Fruit fly (Drosophila melanogaster): ENCODE results near the gene CG4998.

The CG4998 gene

dm6 chr3L:16380770-16381169 lies 42.0 kb downstream of the CG4998 start (continued):
- TF ChIP-seq NFAT (GFP tag; IDR thresholded peaks at IDR 0.05), result peak; percentile 38; the same call in 1 of the 2 replicates
- TF ChIP-seq ems (GFP tag; optimal IDR thresholded peaks at IDR 0.05), result peak; percentile 60
- no peak for TF ChIP-seq GATAe (GFP tag; conservative IDR thresholded peaks at IDR 0.05)
- no peak for TF ChIP-seq TFAM (GFP tag; optimal IDR thresholded peaks at IDR 0.05)
- TF ChIP-seq seq (GFP tag; IDR thresholded peaks at IDR 0.05), result peak; percentile 57
- peak; percentile 16 for TF ChIP-seq kah (GFP tag; optimal IDR thresholded peaks at IDR 0.05)
- TF ChIP-seq CG13624 (GFP tag; optimal IDR thresholded peaks at IDR 0.05), result peak; percentile 71
- TF ChIP-seq Sry-β (GFP tag; optimal IDR thresholded peaks at IDR 0.05), result no peak
- peak; percentile 53 for TF ChIP-seq Taf1 (GFP tag; IDR thresholded peaks at IDR 0.05)
- TF ChIP-seq NfI (GFP tag; optimal IDR thresholded peaks at IDR 0.05), result peak; percentile 69
- TF ChIP-seq CG8765 (GFP tag; IDR thresholded peaks at IDR 0.05), result no peak
- no peak for TF ChIP-seq CG10321 (GFP tag; IDR thresholded peaks at IDR 0.05)
- peak; percentile 44 for TF ChIP-seq CrebB (tag; optimal IDR thresholded peaks at IDR 0.05)
- TF ChIP-seq Gug (GFP tag; IDR thresholded peaks at IDR 0.05), result peak; percentile 44; the same call in 2 of the 4 replicates
- peak; percentile 40 for TF ChIP-seq Hand (GFP tag; optimal IDR thresholded peaks at IDR 0.05)
- no peak for TF ChIP-seq ash1 (GFP tag; optimal IDR thresholded peaks at IDR 0.05)
- TF ChIP-seq CG3163 (GFP tag; optimal IDR thresholded peaks at IDR 0.05), result no peak
- TF ChIP-seq yki (optimal IDR thresholded peaks at IDR 0.05), result no peak
- peak; percentile 4 for TF ChIP-seq NC2α (GFP tag; optimal IDR thresholded peaks at IDR 0.05)
- TF ChIP-seq sens-2 (GFP tag; IDR thresholded peaks at IDR 0.05), result no peak
- TF ChIP-seq corto (GFP tag; optimal IDR thresholded peaks at IDR 0.05), result no peak
- no peak for TF ChIP-seq gce (GFP tag; IDR thresholded peaks at IDR 0.05)
- no peak for TF ChIP-seq hkb (optimal IDR thresholded peaks at IDR 0.05)
- peak; percentile 41; the same call in 1 of the 2 replicates for TF ChIP-seq hkb (GFP tag; IDR thresholded peaks at IDR 0.05)
- no peak for TF ChIP-seq dati (GFP tag; IDR thresholded peaks at IDR 0.05)
- TF ChIP-seq crol (GFP tag; IDR thresholded peaks at IDR 0.05), result no peak
- TF ChIP-seq CG30403 (GFP tag; optimal IDR thresholded peaks at IDR 0.05), result peak; percentile 71
- TF ChIP-seq lov (optimal IDR thresholded peaks at IDR 0.05), result no peak
- TF ChIP-seq lov (GFP tag; IDR thresholded peaks at IDR 0.05), result no peak
- peak; percentile 80 for TF ChIP-seq dmrt99B (tag; optimal IDR thresholded peaks at IDR 0.05)
- no peak for TF ChIP-seq Opbp (GFP tag; IDR thresholded peaks at IDR 0.05; ENCODE audit: partially characterized antibody)
- TF ChIP-seq CG7786 (GFP tag; optimal IDR thresholded peaks at IDR 0.05), result peak; percentile 75
- peak; percentile 76 for TF ChIP-seq ind (GFP tag; optimal IDR thresholded peaks at IDR 0.05)
- TF ChIP-seq Atf6 (GFP tag; IDR thresholded peaks at IDR 0.05), result peak; percentile 65; the same call in 1 of the 2 replicates
- TF ChIP-seq CG17568 (GFP tag; optimal IDR thresholded peaks at IDR 0.05), result peak; percentile 29
- peak; percentile 21 for TF ChIP-seq en (GFP tag; optimal IDR thresholded peaks at IDR 0.05)
- no peak for TF ChIP-seq fru (optimal IDR thresholded peaks at IDR 0.05)
- TF ChIP-seq CG6813 (GFP tag; optimal IDR thresholded peaks at IDR 0.05), result peak; percentile 31
- peak; percentile 86 for TF ChIP-seq CG12769 (tag; optimal IDR thresholded peaks at IDR 0.05)
- peak; percentile 61 for TF ChIP-seq bab2 (GFP tag; optimal IDR thresholded peaks at IDR 0.05)
- TF ChIP-seq inv (GFP tag; IDR thresholded peaks at IDR 0.05; ENCODE audit: partially characterized antibody), result no peak
- peak in 1 of 2 experiments; percentile 41 for TF ChIP-seq Hr78 (GFP tag; optimal IDR thresholded peaks at IDR 0.05)
- TF ChIP-seq wor (GFP tag; IDR thresholded peaks at IDR 0.05), result peak; percentile 43; the same call in 1 of the 2 replicates
- TF ChIP-seq fd3F (GFP tag; optimal IDR thresholded peaks at IDR 0.05), result peak; percentile 64
- TF ChIP-seq ssp (GFP tag; IDR thresholded peaks at IDR 0.05), result 0 out of 2 replicates have a peak, but pooled peaks have one; percentile 5
- no peak for TF ChIP-seq HmgD (GFP tag; optimal IDR thresholded peaks at IDR 0.05)
- peak; percentile 59 for TF ChIP-seq odd (GFP tag; optimal IDR thresholded peaks at IDR 0.05)
- TF ChIP-seq ase (GFP tag; IDR thresholded peaks at IDR 0.05), result no peak; the same call in 2 of the 3 replicates
- peak; percentile 74 to 75 for TF ChIP-seq Pdp1 (GFP tag; optimal IDR thresholded peaks at IDR 0.05)
- TF ChIP-seq zfh1 (GFP tag; IDR thresholded peaks at IDR 0.05), result peak; percentile 62; the same call in 2 of the 3 replicates
- TF ChIP-seq nerfin-1 (tag; optimal IDR thresholded peaks at IDR 0.05), result peak; percentile 49
- TF ChIP-seq klu (GFP tag; IDR thresholded peaks at IDR 0.05), result 0 out of 2 replicates have a peak, but pooled peaks have one; percentile 25
- TF ChIP-seq Sin3A (optimal IDR thresholded peaks at IDR 0.05), result no peak
